Fruit fly (Drosophila melanogaster) whole organism, embryonic: ENCODE measurements around the gene Dlip1.

Source experiments
- ATbp ChIP-seq: fragments of 200-800 bp; sonication (Bioruptor generic); optimal IDR thresholded peaks from 2 replicates; lab custom pipeline; 2017; ENCODE audit warnings: missing biosample characterization, mild to moderate bottlenecking, missing genetic modification characterization, missing genetic modification reagents
- Blimp-1 ChIP-seq: fragments of 200-800 bp; sonication (Bioruptor generic); optimal IDR thresholded peaks from 3 replicates; lab custom pipeline; 2018; ENCODE audit warnings: missing biosample characterization, missing genetic modification characterization, mild to moderate bottlenecking, moderate library complexity, missing genetic modification reagents
- CG10543 ChIP-seq: fragments of 200-800 bp; sonication (Bioruptor generic); optimal IDR thresholded peaks from 3 replicates; lab custom pipeline; 2017; ENCODE audit warnings: missing biosample characterization, mild to moderate bottlenecking, missing genetic modification characterization, moderate library complexity
- CG11398 ChIP-seq: fragments of 200-800 bp; sonication (Bioruptor generic); optimal IDR thresholded peaks from 2 replicates; lab custom pipeline; 2016; ENCODE audit warnings: missing biosample characterization, missing genetic modification characterization
- CG15479 ChIP-seq: fragments of 200-800 bp; sonication (Bioruptor generic); optimal IDR thresholded peaks from 3 replicates; lab custom pipeline; 2019; ENCODE audit warnings: missing biosample characterization, mild to moderate bottlenecking, missing genetic modification characterization, moderate library complexity
- CG17568 ChIP-seq: fragments of 200-800 bp; sonication (Bioruptor generic); optimal IDR thresholded peaks from 2 replicates; lab custom pipeline; 2018; ENCODE audit warnings: missing biosample characterization, mild to moderate bottlenecking, missing genetic modification characterization, moderate library complexity
- CG2116 ChIP-seq: fragments of 200-800 bp; sonication (Bioruptor generic); optimal IDR thresholded peaks from 3 replicates; lab custom pipeline; 2018; ENCODE audit warnings: missing biosample characterization, mild to moderate bottlenecking, missing genetic modification characterization
- CG3163 ChIP-seq: fragments of 200-800 bp; sonication (Bioruptor generic); optimal IDR thresholded peaks from 3 replicates; lab custom pipeline; 2016; ENCODE audit warnings: missing biosample characterization, missing genetic modification characterization
- CG33213 ChIP-seq: fragments of 200-800 bp; sonication (Bioruptor generic); optimal IDR thresholded peaks from 3 replicates; lab custom pipeline; 2016; ENCODE audit warnings: missing biosample characterization, missing genetic modification characterization
- CG4328 ChIP-seq: fragments of 200-800 bp; sonication (Bioruptor generic); optimal IDR thresholded peaks from 3 replicates; lab custom pipeline; 2017; ENCODE audit warnings: missing biosample characterization, missing genetic modification reagents, missing genetic modification characterization
- CG6254 ChIP-seq: fragments of 200-800 bp; sonication (Bioruptor generic); optimal IDR thresholded peaks from 3 replicates; lab custom pipeline; 2017; ENCODE audit warnings: mild to moderate bottlenecking, missing biosample characterization, missing genetic modification reagents, missing genetic modification characterization
- CG6791 ChIP-seq: fragments of 200-800 bp; sonication (Bioruptor generic); IDR thresholded peaks from 3 replicates; pipeline ENCODE4 v1.3.6; 2022; ENCODE audit warnings: missing biosample characterization, missing genetic modification characterization; ENCODE audit not compliant: partially characterized antibody
- CG7271 ChIP-seq: fragments of 200-800 bp; sonication (Bioruptor generic); optimal IDR thresholded peaks from 2 replicates; lab custom pipeline; 2018; ENCODE audit warnings: missing biosample characterization, mild to moderate bottlenecking, missing genetic modification characterization, moderate library complexity
- CG7556 ChIP-seq: fragments of 200-800 bp; sonication (Bioruptor generic); optimal IDR thresholded peaks from 2 replicates; lab custom pipeline; 2017; ENCODE audit warnings: missing biosample characterization, mild to moderate bottlenecking, missing genetic modification characterization
- CG7786 ChIP-seq: fragments of 200-800 bp; sonication (Bioruptor generic); optimal IDR thresholded peaks from 2 replicates; lab custom pipeline; 2016; ENCODE audit warnings: missing biosample characterization, missing genetic modification characterization
- CG7963 ChIP-seq: fragments of 200-800 bp; sonication (Bioruptor generic); IDR thresholded peaks from 3 replicates; pipeline ENCODE4 v1.3.6; 2022; ENCODE audit warnings: missing biosample characterization, missing genetic modification characterization; ENCODE audit not compliant: partially characterized antibody
- CG8281 ChIP-seq: fragments of 200-800 bp; sonication (Bioruptor generic); optimal IDR thresholded peaks from 2 replicates; lab custom pipeline; 2018; ENCODE audit warnings: missing biosample characterization, mild to moderate bottlenecking, missing genetic modification characterization, moderate library complexity
- CG9215 ChIP-seq: fragments of 200-800 bp; sonication (Bioruptor generic); IDR thresholded peaks from 2 replicates; pipeline ENCODE4 v1.3.6; 2022; ENCODE audit warnings: missing biosample characterization, missing genetic modification characterization
- E2f1 ChIP-seq: fragments of 200-800 bp; sonication (Bioruptor generic); IDR thresholded peaks from 2 replicates; pipeline ENCODE4 v1.3.6; 2022; ENCODE audit warnings: missing biosample characterization, missing genetic modification characterization
- GATAe ChIP-seq: fragments of 200-800 bp; sonication (Bioruptor generic); conservative IDR thresholded peaks from 2 replicates; pipeline ENCODE4 v1.3.6; 2022; ENCODE audit warnings: missing biosample characterization, missing genetic modification characterization
- Hmr ChIP-seq: fragments of 200-800 bp; sonication (Bioruptor generic); optimal IDR thresholded peaks from 3 replicates; lab custom pipeline; 2017; ENCODE audit warnings: mild to moderate bottlenecking, missing biosample characterization, missing genetic modification reagents, missing genetic modification characterization
- Mad ChIP-seq: fragments of 200-800 bp; sonication (Bioruptor generic); optimal IDR thresholded peaks from 2 replicates; lab custom pipeline; 2016; ENCODE audit warnings: missing biosample characterization, missing genetic modification characterization
- NfI ChIP-seq: fragments of 200-800 bp; sonication (Bioruptor generic); optimal IDR thresholded peaks from 3 replicates; lab custom pipeline; 2018; ENCODE audit warnings: missing biosample characterization, mild to moderate bottlenecking, missing genetic modification characterization, moderate library complexity
- Rfx ChIP-seq: fragments of 200-800 bp; sonication (Bioruptor generic); IDR thresholded peaks from 2 replicates; pipeline ENCODE4 v1.3.6; 2022; ENCODE audit warnings: missing biosample characterization, missing genetic modification characterization
- ato ChIP-seq: fragments of 200-800 bp; sonication (Bioruptor generic); IDR thresholded peaks from 2 replicates; pipeline ENCODE4 v1.3.6; 2022; ENCODE audit warnings: missing biosample characterization, missing genetic modification characterization; ENCODE audit not compliant: partially characterized antibody
- br ChIP-seq: fragments of >200 bp; optimal IDR thresholded peaks from 2 replicates; lab custom pipeline; 2017
- crp ChIP-seq, 2 experiments: fragments of 200-800 bp; sonication (Bioruptor generic); optimal IDR thresholded peaks; 2 replicates in 1 of 2; 3 replicates in 1 of 2; lab custom pipeline; 2017; ENCODE audit warnings: missing biosample characterization in 2 of 2, missing genetic modification characterization in 2 of 2, mild to moderate bottlenecking in 1 of 2, moderate library complexity in 1 of 2
- dmrt99B ChIP-seq: fragments of 200-800 bp; sonication (Bioruptor generic); optimal IDR thresholded peaks from 2 replicates; lab custom pipeline; 2018; ENCODE audit warnings: missing biosample characterization, mild to moderate bottlenecking, missing genetic modification characterization, moderate library complexity
- ftz-f1 ChIP-seq: fragments of 200-800 bp; sonication (Bioruptor generic); optimal IDR thresholded peaks from 2 replicates; lab custom pipeline; 2016; ENCODE audit warnings: missing biosample characterization, missing genetic modification characterization
- gfzf ChIP-seq: fragments of 200-800 bp; sonication (Bioruptor generic); optimal IDR thresholded peaks from 2 replicates; lab custom pipeline; 2016; ENCODE audit warnings: missing biosample characterization, mild to moderate bottlenecking, missing genetic modification characterization, moderate library complexity
- gt ChIP-seq: fragments of 200-800 bp; sonication (Bioruptor generic); IDR thresholded peaks from 2 replicates; pipeline ENCODE4 v1.3.6; 2022; ENCODE audit warnings: missing biosample characterization, missing genetic modification characterization
- hkb ChIP-seq, 2 experiments: fragments of 200-800 bp in 1 of 2; fragments of >200 bp in 1 of 2; sonication (Bioruptor generic) in 1 of 2; IDR thresholded peaks in 1 of 2; optimal IDR thresholded peaks in 1 of 2; 2 replicates each; pipeline versions ENCODE4 v1.3.6 to Lab custom; 2017 to 2022; ENCODE audit warnings: missing biosample characterization in 1 of 2, missing genetic modification characterization in 1 of 2
- lmd ChIP-seq: fragments of 200-800 bp; sonication (Bioruptor generic); IDR thresholded peaks from 2 replicates; pipeline ENCODE4 v1.3.6; 2022; ENCODE audit warnings: missing biosample characterization, missing genetic modification characterization
- nau ChIP-seq: fragments of 200-800 bp; sonication (Bioruptor generic); optimal IDR thresholded peaks from 3 replicates; lab custom pipeline; 2017; ENCODE audit warnings: missing biosample characterization, mild to moderate bottlenecking, missing genetic modification characterization, missing genetic modification reagents
- oc ChIP-seq: fragments of 200-800 bp; sonication (Bioruptor generic); optimal IDR thresholded peaks from 2 replicates; lab custom pipeline; 2018; ENCODE audit warnings: missing biosample characterization, mild to moderate bottlenecking, missing genetic modification characterization, moderate library complexity
- pros ChIP-seq: fragments of 200-800 bp; sonication (Bioruptor generic); optimal IDR thresholded peaks from 3 replicates; lab custom pipeline; 2019; ENCODE audit warnings: missing biosample characterization, mild to moderate bottlenecking, missing genetic modification characterization, moderate library complexity
- pzg ChIP-seq: fragments of 200-800 bp; sonication (Bioruptor generic); optimal IDR thresholded peaks from 3 replicates; lab custom pipeline; 2018; ENCODE audit warnings: missing biosample characterization, mild to moderate bottlenecking, missing genetic modification characterization, moderate library complexity
- sim ChIP-seq: fragments of 200-800 bp; sonication (Bioruptor generic); IDR thresholded peaks from 2 replicates; pipeline ENCODE4 v1.3.6; 2022; ENCODE audit warnings: missing biosample characterization, missing genetic modification characterization
- sima ChIP-seq: fragments of 200-800 bp; sonication (Bioruptor generic); optimal IDR thresholded peaks from 2 replicates; lab custom pipeline; 2016; ENCODE audit warnings: missing biosample characterization, missing genetic modification characterization
- sisA ChIP-seq: fragments of 200-800 bp; sonication (Bioruptor generic); IDR thresholded peaks from 2 replicates; pipeline ENCODE4 v1.3.6; 2022; ENCODE audit warnings: missing biosample characterization, missing genetic modification characterization
- so ChIP-seq: fragments of 200-800 bp; sonication (Bioruptor generic); IDR thresholded peaks from 3 replicates; pipeline ENCODE4 v1.3.6; 2022; ENCODE audit warnings: missing biosample characterization, missing genetic modification characterization
- sqz ChIP-seq: fragments of 200-800 bp; sonication (Bioruptor generic); optimal IDR thresholded peaks from 3 replicates; lab custom pipeline; 2018; ENCODE audit warnings: missing biosample characterization, mild to moderate bottlenecking, missing genetic modification characterization
- stc ChIP-seq: fragments of 200-800 bp; sonication (Bioruptor generic); IDR thresholded peaks from 2 replicates; pipeline ENCODE4 v1.3.6; 2022; ENCODE audit warnings: missing biosample characterization, missing genetic modification characterization
- sug ChIP-seq: fragments of 200-800 bp; optimal IDR thresholded peaks from 2 replicates; lab custom pipeline; 2019; ENCODE audit warnings: missing biosample characterization, mild to moderate bottlenecking, missing genetic modification characterization, moderate library complexity
- tll ChIP-seq, 2 experiments: fragments of 200-800 bp in 1 of 2; fragments of >200 bp in 1 of 2; sonication (Bioruptor generic) in 1 of 2; optimal IDR thresholded peaks; 2 replicates each; lab custom pipeline; 2017 to 2019; ENCODE audit warnings: missing biosample characterization in 2 of 2, missing genetic modification characterization in 2 of 2, mild to moderate bottlenecking in 1 of 2, moderate library complexity in 1 of 2
- tx ChIP-seq: fragments of 200-800 bp; sonication (Bioruptor generic); optimal IDR thresholded peaks from 2 replicates; lab custom pipeline; 2016; ENCODE audit warnings: missing biosample characterization, missing genetic modification characterization
- vnd ChIP-seq: fragments of 200-800 bp; sonication (Bioruptor generic); IDR thresholded peaks from 3 replicates; pipeline ENCODE4 v1.3.6; 2022; ENCODE audit warnings: missing biosample characterization, missing genetic modification characterization; ENCODE audit not compliant: partially characterized antibody
- zen ChIP-seq: fragments of 200-800 bp; sonication (Bioruptor generic); optimal IDR thresholded peaks from 3 replicates; lab custom pipeline; 2018; ENCODE audit warnings: missing biosample characterization, mild to moderate bottlenecking, missing genetic modification characterization, moderate library complexity
- zfh1 ChIP-seq: fragments of 200-800 bp; sonication (Bioruptor generic); IDR thresholded peaks from 3 replicates; pipeline ENCODE4 v1.3.6; 2022; ENCODE audit warnings: missing biosample characterization, missing genetic modification characterization

Dlip1 gene

dm6 chrX:9134922-9135453 is 23.4 kb upstream of the Dlip1 start, which contains the start of gene fend (continued):
- TF ChIP-seq dmrt99B (tag; lab: Kevin White, UChicago), result peak; percentile 53
- no peak for TF ChIP-seq pzg (GFP tag; lab: Kevin White, UChicago)
- no peak for TF ChIP-seq CG7963
- TF ChIP-seq CG8281 (tag; lab: Kevin White, UChicago), result peak; percentile 8
- TF ChIP-seq ATbp (GFP tag; lab: Kevin White, UChicago), result no peak
- peak; percentile 41 for TF ChIP-seq sug (tag; lab: Kevin White, UChicago)
- TF ChIP-seq gfzf (GFP tag; lab: Kevin White, UChicago), result no peak
- TF ChIP-seq ftz-f1, result no peak
- TF ChIP-seq Rfx (GFP tag; lab: Robert Waterston, UW), result peak; percentile 27; the same call in 1 of the 2 replicates
- no peak for TF ChIP-seq CG17568 (GFP tag; lab: Kevin White, UChicago)
- TF ChIP-seq pros, result peak; percentile 22
- TF ChIP-seq nau (GFP tag; lab: Kevin White, UChicago), result peak; percentile 18
- no peak for TF ChIP-seq CG9215 (GFP tag; lab: Robert Waterston, UW)
- no peak for TF ChIP-seq oc (tag; lab: Kevin White, UChicago)
- peak; percentile 32 for TF ChIP-seq sqz (GFP tag; lab: Kevin White, UChicago)
- TF ChIP-seq CG11398 (GFP tag; lab: Kevin White, UChicago), result no peak
- TF ChIP-seq Blimp-1, result peak; percentile 3
- TF ChIP-seq zen (tag; lab: Kevin White, UChicago), result peak; percentile 8
- TF ChIP-seq tx (GFP tag; lab: Kevin White, UChicago), result no peak
- no peak for TF ChIP-seq gt (GFP tag; lab: Robert Waterston, UW)
- TF ChIP-seq CG6254 (GFP tag; lab: Kevin White, UChicago), result no peak
- no peak for TF ChIP-seq crp (GFP tag; optimal IDR thresholded peaks at IDR 0.05; lab: Kevin White, UChicago)
- TF ChIP-seq NfI (GFP tag; lab: Kevin White, UChicago), result peak; percentile 44
- no peak for TF ChIP-seq hkb (optimal IDR thresholded peaks at IDR 0.05; lab: Kevin White, UChicago)
- TF ChIP-seq hkb (GFP tag; IDR thresholded peaks at IDR 0.05; lab: Robert Waterston, UW), result peak; percentile 10; the same call in 1 of the 2 replicates
- TF ChIP-seq GATAe, result no peak
- TF ChIP-seq ato (GFP tag; lab: Robert Waterston, UW), result no peak
- no peak for TF ChIP-seq tll (GFP tag; optimal IDR thresholded peaks at IDR 0.05; lab: Kevin White, UChicago)
- no peak for TF ChIP-seq sim (GFP tag; lab: Robert Waterston, UW)
- TF ChIP-seq vnd (GFP tag; lab: Robert Waterston, UW), result no peak
- no peak for TF ChIP-seq Mad (GFP tag; lab: Kevin White, UChicago)
- TF ChIP-seq E2f1, result no peak
- TF ChIP-seq CG10543, result peak; percentile 50
- no peak for TF ChIP-seq CG33213
- TF ChIP-seq br, result no peak
- TF ChIP-seq CG6791, result no peak
- peak; percentile 62 for TF ChIP-seq CG7556
- TF ChIP-seq sima (GFP tag; lab: Kevin White, UChicago), result no peak
- TF ChIP-seq so (GFP tag; lab: Robert Waterston, UW), result no peak
- TF ChIP-seq CG7786 (GFP tag; lab: Kevin White, UChicago), result no peak
- no peak for TF ChIP-seq CG7271 (tag; lab: Kevin White, UChicago)
- peak; percentile 48 for TF ChIP-seq Hmr
- TF ChIP-seq CG15479 (GFP tag; lab: Kevin White, UChicago), result peak; percentile 47
- no peak for TF ChIP-seq CG3163
- TF ChIP-seq stc (GFP tag; lab: Robert Waterston, UW), result no peak
- TF ChIP-seq CG2116 (GFP tag; lab: Kevin White, UChicago), result no peak
- peak; percentile 29; the same call in 1 of the 2 replicates for TF ChIP-seq lmd (GFP tag; lab: Robert Waterston, UW)
- TF ChIP-seq zfh1 (GFP tag; lab: Robert Waterston, UW), result no peak
- TF ChIP-seq sisA (GFP tag; lab: Robert Waterston, UW), result no peak
- no peak for TF ChIP-seq CG4328 (GFP tag; lab: Kevin White, UChicago)
